Worm (Caenorhabditis elegans): ENCODE results near the gene F49E8.7.

Gene F49E8.7

DNA sequence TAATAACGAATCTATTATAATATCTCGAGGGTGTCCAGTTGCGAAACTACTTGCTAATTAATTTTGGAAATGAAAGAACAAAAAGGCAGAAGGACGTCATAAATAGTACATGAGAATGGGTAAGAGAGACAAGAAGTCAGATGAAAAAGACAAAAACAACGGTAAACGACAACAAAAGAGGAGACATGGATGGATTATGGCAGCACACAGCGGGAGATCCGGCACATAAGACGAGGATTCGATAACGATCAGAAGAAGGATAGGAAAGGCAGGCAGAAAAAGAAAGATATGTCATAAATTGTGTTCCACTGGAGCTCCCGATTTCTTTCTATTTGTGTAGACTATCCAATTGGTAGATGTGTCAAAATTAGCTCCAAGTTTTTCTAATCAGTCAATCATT, 34.6 kb downstream of the F49E8.7 start (continued):
- TF ChIP-seq die-1 (tag; optimal IDR thresholded peaks at IDR 0.05) (no peak), madf-8 (GFP tag; conservative IDR thresholded peaks at IDR 0.05) (no peak), hlh-26 (GFP tag; conservative IDR thresholded peaks at IDR 0.05) (no peak)

DNA sequence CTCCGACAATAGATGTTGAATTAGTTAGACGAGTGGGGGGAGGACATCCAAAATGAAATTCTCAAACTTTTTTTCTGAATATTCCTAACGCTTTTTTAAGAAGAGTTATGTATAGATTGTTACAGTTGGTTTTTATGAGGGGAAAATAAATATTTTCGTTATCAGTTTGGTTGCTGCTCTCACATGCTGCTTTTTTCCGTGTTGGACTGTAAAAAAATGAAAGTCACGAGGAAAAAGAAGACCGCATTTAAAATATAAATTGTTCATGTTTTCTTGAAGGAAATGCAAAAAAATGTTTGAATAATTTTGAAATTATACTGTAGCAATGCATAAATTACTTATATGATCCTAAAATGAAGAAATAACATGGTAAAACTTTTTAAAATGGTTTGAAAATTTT, 35.3 kb downstream of the F49E8.7 start:
- 0 out of 2 replicates have a peak, but pooled peaks have one; percentile 20 for TF ChIP-seq attf-3 (GFP tag; conservative IDR thresholded peaks at IDR 0.05)
- TF ChIP-seq egl-18 (GFP tag; IDR thresholded peaks at IDR 0.05) = no peak
- TF ChIP-seq attf-5 (GFP tag; optimal IDR thresholded peaks at IDR 0.05) = no peak
- TF ChIP-seq nhr-80 (tag; optimal IDR thresholded peaks at IDR 0.05) = peak; percentile 25
- no peak for TF ChIP-seq F10E7.11 (tag; optimal IDR thresholded peaks at IDR 0.05)
- TF ChIP-seq ztf-18 (tag; optimal IDR thresholded peaks at IDR 0.05) = no peak
- TF ChIP-seq lin-54 (GFP tag; optimal IDR thresholded peaks at IDR 0.05) = no peak
- TF ChIP-seq F55B11.4 (tag; optimal IDR thresholded peaks at IDR 0.05; ENCODE audit: borderline replicate concordance, insufficient read depth) = no peak
- TF ChIP-seq tbx-9 (tag; optimal IDR thresholded peaks at IDR 0.05; ENCODE audit: borderline replicate concordance) = no peak
- no peak for TF ChIP-seq nhr-179 (tag; optimal IDR thresholded peaks at IDR 0.05)
- no peak for TF ChIP-seq C17E4.6 (GFP tag; IDR thresholded peaks at IDR 0.05)

- TF ChIP-seq ztf-25 (GFP tag; IDR thresholded peaks at IDR 0.05) (no peak), madf-3 (GFP tag; IDR thresholded peaks at IDR 0.05) (no peak), ztf-3 (GFP tag; optimal IDR thresholded peaks at IDR 0.05) (no peak), mxl-1 (tag; optimal IDR thresholded peaks at IDR 0.05) (no peak), rec-8 (tag; optimal IDR thresholded peaks at IDR 0.05) (no peak), pbrm-1 (GFP tag; IDR thresholded peaks at IDR 0.05) (no peak), snpc-1.3 (tag; optimal IDR thresholded peaks at IDR 0.05; ENCODE audit: insufficient read depth) (no peak), hmg-20 (GFP tag; IDR thresholded peaks at IDR 0.05) (no peak), ztf-22 (GFP tag; optimal IDR thresholded peaks at IDR 0.05) (no peak), Y67H2A.10 (GFP tag; conservative IDR thresholded peaks at IDR 0.05) (no peak), tlf-1 (GFP tag; optimal IDR thresholded peaks at IDR 0.05) (no peak), C06A6.2 (GFP tag; conservative IDR thresholded peaks at IDR 0.05) (no peak), die-1 (tag; optimal IDR thresholded peaks at IDR 0.05) (no peak), nfyb-1 (GFP tag; IDR thresholded peaks at IDR 0.05) (no peak), K12H6.12 (tag; optimal IDR thresholded peaks at IDR 0.05) (no peak), Y56A3A.18 (GFP tag; IDR thresholded peaks at IDR 0.05) (no peak), sptf-2 (GFP tag; optimal IDR thresholded peaks at IDR 0.05) (no peak), F33H1.4 (GFP tag; IDR thresholded peaks at IDR 0.05) (no peak), tbp1 (GFP tag; optimal IDR thresholded peaks at IDR 0.05) (no peak)
These were observed 35.9 kb downstream of the F49E8.7 start for ce11 chrIV:7520258-7520657.

- no peak for TF ChIP-seq nfya-2 (GFP tag; IDR thresholded peaks at IDR 0.05)
- TF ChIP-seq mes-4 (tag; optimal IDR thresholded peaks at IDR 0.05) = no peak
- no peak for TF ChIP-seq rpc-1 (optimal IDR thresholded peaks at IDR 0.05)
- no peak for TF ChIP-seq rpc-1 (tag; optimal IDR thresholded peaks at IDR 0.05)
- TF ChIP-seq B0035.1 (tag; optimal IDR thresholded peaks at IDR 0.05) = no peak
- no peak for TF ChIP-seq hsf-1 (GFP tag; IDR thresholded peaks at IDR 0.05)
- no peak for TF ChIP-seq hmg-1.2 (GFP tag; IDR thresholded peaks at IDR 0.05)
- no peak for TF ChIP-seq repo-1 (tag; optimal IDR thresholded peaks at IDR 0.05)
- no peak for TF ChIP-seq egl-44 (GFP tag; IDR thresholded peaks at IDR 0.05)
- no peak for TF ChIP-seq T26A5.8 (tag; optimal IDR thresholded peaks at IDR 0.05)
- TF ChIP-seq aptf-3 (GFP tag; IDR thresholded peaks at IDR 0.05) = no peak
- no peak for TF ChIP-seq hlh-26 (GFP tag; conservative IDR thresholded peaks at IDR 0.05)
- TF ChIP-seq nhr-80 (tag; optimal IDR thresholded peaks at IDR 0.05) = no peak
- TF ChIP-seq attf-6 (GFP tag; IDR thresholded peaks at IDR 0.05) = no peak
- no peak for TF ChIP-seq rcor-1 (GFP tag; IDR thresholded peaks at IDR 0.05)
- TF ChIP-seq C17E4.6 (GFP tag; IDR thresholded peaks at IDR 0.05) = no peak
These were observed 40.0 kb downstream of the F49E8.7 start, which contains the start of the genes R05G6.9 and R05G6.3 for ce11 chrIV:7516167-7516566. R05G6.9 (minus strand) TSS chrIV:7516267. R05G6.3 (plus strand) TSS chrIV:7516552.

Data from whole organism, young adult.